Worm (Caenorhabditis elegans) whole organism, L3 larva: ENCODE data around the gene T12G3.4.

ENCODE experiments used
- R02D3.7 ChIP-seq: fragments of 150-350 bp; optimal IDR thresholded peaks from 2 replicates; lab custom pipeline; 2014; ENCODE audit warnings: missing biosample characterization, missing genetic modification characterization
- ZK546.5 ChIP-seq: sonication (generic microtip); optimal IDR thresholded peaks from 2 replicates; lab custom pipeline; 2017; ENCODE audit warnings: missing biosample characterization, missing genetic modification characterization
- aly-2 ChIP-seq: fragments of 150-350 bp; optimal IDR thresholded peaks from 2 replicates; lab custom pipeline; 2014; ENCODE audit warnings: missing biosample characterization, missing genetic modification characterization
- daf-12 ChIP-seq: fragments of 150-350 bp; optimal IDR thresholded peaks from 2 replicates; lab custom pipeline; 2014; ENCODE audit warnings: missing biosample characterization, missing genetic modification reagents, missing genetic modification characterization
- elt-1 ChIP-seq: fragments of 150-350 bp; optimal IDR thresholded peaks from 2 replicates; lab custom pipeline; 2014; ENCODE audit warnings: missing biosample characterization, missing genetic modification characterization
- eor-1 ChIP-seq, 2 experiments: fragments of 150-350 bp; optimal IDR thresholded peaks; 2 replicates each; lab custom pipeline; 2014 to 2018; ENCODE audit warnings: missing biosample characterization in 2 of 2, missing genetic modification characterization in 2 of 2
- fkh-2 ChIP-seq: fragments of 150-350 bp; optimal IDR thresholded peaks from 2 replicates; lab custom pipeline; 2014; ENCODE audit warnings: missing biosample characterization, missing genetic modification reagents, missing genetic modification characterization
- fos-1 ChIP-seq: fragments of 150-350 bp; optimal IDR thresholded peaks from 2 replicates; lab custom pipeline; 2014; ENCODE audit warnings: missing biosample characterization, missing genetic modification characterization
- hmg-11 ChIP-seq: sonication (generic microtip); optimal IDR thresholded peaks from 2 replicates; lab custom pipeline; 2016; ENCODE audit warnings: missing genetic modification characterization, missing compliant biosample characterization
- jun-1 ChIP-seq: fragments of 150-350 bp; optimal IDR thresholded peaks from 2 replicates; lab custom pipeline; 2014; ENCODE audit warnings: missing biosample characterization, missing genetic modification reagents, missing genetic modification characterization
- lin-39 ChIP-seq: fragments of 150-350 bp; optimal IDR thresholded peaks from 2 replicates; lab custom pipeline; 2018; ENCODE audit warnings: missing biosample characterization, missing genetic modification reagents, missing genetic modification characterization
- nfya-1 ChIP-seq: sonication (generic microtip); optimal IDR thresholded peaks from 2 replicates; lab custom pipeline; 2017; ENCODE audit warnings: missing genetic modification characterization, mild to moderate bottlenecking, missing compliant biosample characterization, antibody characterized with exemption, moderate library complexity; ENCODE audit not compliant: insufficient read depth
- nhr-11 ChIP-seq: fragments of 150-350 bp; optimal IDR thresholded peaks from 2 replicates; lab custom pipeline; 2014; ENCODE audit warnings: missing biosample characterization, missing genetic modification characterization
- nhr-23 ChIP-seq: fragments of 150-350 bp; optimal IDR thresholded peaks from 2 replicates; lab custom pipeline; 2014; ENCODE audit warnings: missing biosample characterization, missing genetic modification reagents, missing genetic modification characterization
- nhr-237 ChIP-seq: fragments of 150-350 bp; optimal IDR thresholded peaks from 2 replicates; lab custom pipeline; 2014; ENCODE audit warnings: missing biosample characterization, missing genetic modification characterization
- nhr-25 ChIP-seq: sonication (generic microtip); optimal IDR thresholded peaks from 2 replicates; lab custom pipeline; 2017; ENCODE audit warnings: missing biosample characterization, missing genetic modification characterization
- nhr-67 ChIP-seq: fragments of 150-350 bp; optimal IDR thresholded peaks from 2 replicates; lab custom pipeline; 2014; ENCODE audit warnings: missing biosample characterization, missing genetic modification characterization
- nhr-76 ChIP-seq: fragments of 150-350 bp; sonication (generic microtip); optimal IDR thresholded peaks from 5 replicates; lab custom pipeline; 2014; ENCODE audit warnings: missing biosample characterization, missing genetic modification characterization
- pha-4 ChIP-seq: fragments of 150-350 bp; optimal IDR thresholded peaks from 2 replicates; lab custom pipeline; 2014; ENCODE audit warnings: missing biosample characterization, missing genetic modification reagents, missing genetic modification characterization
- sea-2 ChIP-seq: fragments of 150-350 bp; sonication (generic microtip); optimal IDR thresholded peaks from 4 replicates; lab custom pipeline; 2014; ENCODE audit warnings: missing biosample characterization, missing genetic modification reagents, missing genetic modification characterization
- skn-1 ChIP-seq: fragments of 150-350 bp; optimal IDR thresholded peaks from 2 replicates; lab custom pipeline; 2014; ENCODE audit warnings: missing biosample characterization, missing genetic modification characterization
- snpc-4 ChIP-seq: fragments of 150-350 bp; optimal IDR thresholded peaks from 2 replicates; lab custom pipeline; 2014; ENCODE audit warnings: missing biosample characterization, missing genetic modification characterization
- tbx-2 ChIP-seq: sonication (generic microtip); optimal IDR thresholded peaks from 2 replicates; lab custom pipeline; 2016; ENCODE audit warnings: mild to moderate bottlenecking, missing genetic modification characterization, missing compliant biosample characterization
- unc-62 ChIP-seq: fragments of 150-350 bp; sonication (generic microtip); optimal IDR thresholded peaks from 4 replicates; lab custom pipeline; 2014; ENCODE audit warnings: missing biosample characterization, missing genetic modification reagents, missing genetic modification characterization
- ztf-11 ChIP-seq: fragments of 150-350 bp; optimal IDR thresholded peaks from 2 replicates; lab custom pipeline; 2014; ENCODE audit warnings: missing biosample characterization, missing genetic modification characterization
- ztf-4 ChIP-seq: fragments of 150-350 bp; optimal IDR thresholded peaks from 2 replicates; lab custom pipeline; 2014; ENCODE audit warnings: missing biosample characterization, missing genetic modification characterization

T12G3.4 gene

DNA sequence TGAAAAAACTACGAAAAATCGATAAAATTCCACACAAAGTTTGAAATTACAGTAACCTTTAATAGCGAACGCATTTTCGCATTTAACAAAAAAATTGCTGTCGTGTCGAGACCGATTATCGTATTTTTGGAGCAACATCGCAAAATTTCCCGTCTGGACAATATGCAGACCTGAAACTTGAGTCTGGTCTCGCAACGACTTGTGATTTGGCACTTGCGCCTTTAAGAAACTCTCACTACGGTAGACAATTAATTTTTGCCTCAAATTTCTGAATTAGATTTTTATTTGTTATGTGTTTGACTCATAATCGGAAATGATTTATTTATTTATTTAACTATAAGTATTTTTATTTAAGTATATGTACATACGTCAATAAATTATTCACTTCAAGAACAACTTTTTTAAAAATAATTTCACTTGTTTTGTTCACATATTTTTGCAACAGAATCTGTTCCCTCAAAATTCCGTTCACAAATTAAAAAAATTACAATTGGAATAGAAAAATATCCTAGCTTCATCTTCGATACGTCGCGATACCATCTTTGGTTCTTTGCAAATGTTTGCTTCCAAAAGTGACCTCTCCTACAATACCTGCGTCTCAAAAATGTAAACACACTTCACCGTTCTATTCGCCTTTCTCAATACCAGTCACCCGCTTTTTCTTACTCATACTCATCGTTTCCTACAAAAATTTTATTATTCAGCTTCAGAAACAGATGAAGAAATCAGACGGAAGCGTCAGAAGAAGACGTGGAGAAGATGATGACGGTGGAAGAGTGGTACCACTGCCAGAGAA is at the start of gene T12G3.4:
Gene T12G3.4, plus strand, starts transcription at position 705 of the 796 bp plus-strand sequence.
- TF ChIP-seq lin-39 (tag; lab: Kevin White, UChicago) (no peak), pha-4 (tag; lab: Kevin White, UChicago) (peak; percentile 90)
- TF ChIP-seq, all 47 proteins: peak for 1

DNA sequence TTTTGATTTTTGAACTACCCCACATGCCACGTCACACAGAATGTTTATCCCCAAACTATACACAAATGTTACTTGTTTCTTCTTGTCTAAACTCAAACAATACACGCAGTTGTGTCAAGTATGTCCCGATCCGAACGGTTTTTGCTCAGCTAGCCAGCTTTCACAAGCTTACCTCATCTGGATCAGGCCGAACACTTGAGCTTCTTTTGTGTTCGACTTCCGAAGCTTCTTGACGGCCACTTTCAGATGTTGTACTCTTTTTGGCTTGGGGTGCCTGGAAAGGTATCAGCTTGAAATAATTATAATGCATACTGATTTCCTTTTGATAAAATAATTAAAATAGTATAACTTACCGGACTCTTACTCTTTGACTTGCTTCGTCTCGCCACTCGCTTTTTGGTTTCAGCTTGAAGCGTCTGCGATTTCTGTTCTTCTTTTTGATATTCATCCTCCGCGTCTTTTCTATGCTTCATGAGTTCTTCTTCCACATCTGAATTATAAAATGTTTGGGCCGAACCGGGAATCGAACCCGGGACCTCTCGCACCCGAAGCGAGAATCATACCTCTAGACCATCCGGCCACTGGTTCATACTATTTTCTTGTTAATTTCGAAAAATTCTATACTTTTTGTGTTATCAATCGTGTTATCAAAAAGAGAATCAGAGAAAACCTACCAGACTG is 42.8 kb upstream of the T12G3.4 start:
- no peak for TF ChIP-seq nhr-67 (tag; lab: Kevin White, UChicago)

DNA sequence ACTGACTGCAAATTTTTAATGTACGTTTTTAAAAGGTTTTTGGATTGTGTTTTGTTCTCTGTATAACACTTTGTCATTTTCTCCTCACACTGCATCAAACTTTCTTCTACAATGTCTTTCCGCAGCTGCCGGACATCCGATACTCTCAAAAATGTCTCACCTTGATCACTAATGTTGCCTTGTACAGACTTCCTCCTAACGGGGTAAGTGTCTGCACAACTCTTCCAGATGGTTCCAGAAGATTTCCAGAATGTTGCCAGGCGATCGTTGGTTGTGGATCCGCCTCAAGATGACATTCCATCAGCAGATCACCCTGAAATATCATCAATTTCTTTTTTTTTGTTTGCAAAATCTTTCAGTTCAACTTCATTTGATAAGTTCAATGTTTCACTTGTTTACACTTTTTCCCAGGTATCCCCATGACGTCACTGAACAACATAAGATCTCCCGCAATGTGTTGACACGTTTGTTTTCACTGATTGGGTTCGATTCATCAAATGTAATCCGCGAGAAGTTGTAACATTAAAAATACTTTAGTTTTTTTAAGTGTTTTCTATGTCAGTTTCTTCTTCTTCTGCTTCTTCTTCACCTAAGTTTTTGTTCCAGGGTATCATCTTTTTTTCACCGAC is 38.9 kb upstream of the T12G3.4 start:
- no peak for TF ChIP-seq elt-1 (tag; lab: Kevin White, UChicago)
- no peak for TF ChIP-seq ZK546.5
- TF ChIP-seq nhr-11 (tag; lab: Kevin White, UChicago): no peak
- TF ChIP-seq nhr-67 (tag; lab: Kevin White, UChicago): no peak
- no peak for TF ChIP-seq nhr-76 (tag; lab: Kevin White, UChicago)
- no peak for TF ChIP-seq ztf-11 (tag; lab: Kevin White, UChicago)
- TF ChIP-seq ztf-4 (tag; lab: Kevin White, UChicago): no peak
- TF ChIP-seq nhr-23 (tag; lab: Kevin White, UChicago): no peak
- no peak for TF ChIP-seq skn-1 (tag; lab: Kevin White, UChicago)
- TF ChIP-seq aly-2 (tag; lab: Kevin White, UChicago): no peak
- no peak for TF ChIP-seq fkh-2
- no peak for TF ChIP-seq hmg-11 (tag; lab: Kevin White, UChicago)
- no peak for TF ChIP-seq tbx-2 (tag; lab: Kevin White, UChicago)
- no peak for TF ChIP-seq nhr-25
- TF ChIP-seq unc-62: no peak
- no peak for TF ChIP-seq nhr-237 (tag; lab: Kevin White, UChicago)
- TF ChIP-seq, all 47 proteins: peak for 0

DNA sequence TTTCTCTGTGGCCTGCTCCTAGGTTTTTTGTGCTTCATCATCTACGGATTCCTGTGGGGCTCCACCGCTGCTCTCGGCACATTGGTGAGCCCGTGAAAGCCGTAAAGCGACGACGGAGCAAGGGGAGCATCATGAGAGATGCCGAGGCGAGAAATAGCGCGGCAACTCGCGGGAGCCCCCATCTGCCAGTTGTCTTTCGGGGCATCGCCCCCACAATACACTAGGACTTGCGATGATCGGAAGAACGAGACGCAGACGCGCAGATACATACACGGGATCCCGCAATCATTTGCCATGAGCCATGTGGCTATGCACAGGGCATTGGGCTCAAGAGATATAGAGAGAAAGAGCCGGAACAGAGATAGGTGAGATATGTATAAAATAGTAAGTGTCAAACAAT is 37.7 kb upstream of the T12G3.4 start:
- TF ChIP-seq nhr-11 (tag; lab: Kevin White, UChicago) (no peak), nfya-1 (tag; lab: Kevin White, UChicago) (peak; percentile 23)

DNA sequence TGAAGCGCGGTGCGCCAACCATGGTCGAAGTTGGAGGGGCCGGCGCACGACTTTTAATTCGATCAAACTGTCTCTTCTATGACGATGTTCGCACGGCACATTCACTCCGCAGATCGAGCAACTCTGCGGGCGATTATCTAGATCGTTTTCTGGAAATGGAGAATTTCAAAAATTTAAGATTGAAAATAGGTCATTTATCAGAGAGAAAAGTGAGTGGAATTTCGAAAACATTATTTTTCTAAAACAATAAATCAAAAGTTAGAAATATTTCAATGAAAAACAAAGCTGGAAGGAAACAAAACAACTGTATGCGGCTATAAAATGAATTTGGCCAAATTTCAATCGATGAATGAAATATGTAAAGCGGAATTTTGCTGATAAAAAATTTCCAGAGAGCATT is 37.2 kb upstream of the T12G3.4 start, which contains the start of the genes ZK617.26 and unc-22:
Gene ZK617.26, minus strand, starts transcription at position 101 of the 400 bp plus-strand sequence.
Gene unc-22, minus strand, starts transcription at position 149 of the 400 bp plus-strand sequence.
- TF ChIP-seq sea-2 (GFP tag; lab: Kevin White, UChicago) (no peak), fkh-2 (no peak)
- TF ChIP-seq, all 47 proteins: peak for 0

DNA sequence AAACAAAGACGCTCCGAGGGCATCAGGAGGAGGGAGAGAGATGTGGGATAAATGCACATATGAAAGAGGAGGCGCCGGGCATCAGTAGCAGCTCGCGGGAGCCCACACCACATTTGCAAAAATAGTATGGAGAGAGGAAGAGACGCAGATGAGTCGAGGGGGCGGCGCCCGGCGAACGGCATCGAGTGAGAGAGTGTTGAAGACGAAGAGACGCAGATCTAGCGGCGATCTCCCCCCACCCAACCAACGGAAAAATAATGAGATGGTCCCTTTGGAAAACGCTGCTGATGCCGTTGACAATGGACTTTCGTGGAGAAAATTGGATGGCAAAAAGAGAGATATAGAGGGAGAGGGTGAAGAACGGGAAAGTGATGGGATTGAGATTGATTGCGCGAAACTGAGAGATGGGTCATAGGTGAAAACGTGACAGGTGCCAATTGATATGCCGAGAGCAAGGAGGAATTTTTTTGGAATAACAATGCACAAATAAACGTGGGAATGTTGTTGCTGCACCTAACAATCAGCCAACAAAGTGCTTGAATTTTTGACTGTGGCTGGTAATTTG is 35.5 kb upstream of the T12G3.4 start:
- TF ChIP-seq snpc-4 (no peak), unc-62 (peak; percentile 61), nfya-1 (tag; lab: Kevin White, UChicago) (peak; percentile 44), nhr-23 (tag; lab: Kevin White, UChicago) (no peak), jun-1 (tag; lab: Kevin White, UChicago) (no peak), eor-1 (tag; optimal IDR thresholded peaks at IDR 0.05; lab: Kevin White, UChicago) (no peak), nhr-11 (tag; lab: Kevin White, UChicago) (peak; percentile 9), daf-12 (tag; lab: Kevin White, UChicago) (no peak), lin-39 (tag; lab: Kevin White, UChicago) (peak; percentile 65), ZK546.5 (no peak), fos-1 (tag; lab: Kevin White, UChicago) (no peak), nhr-76 (tag; lab: Kevin White, UChicago) (no peak), R02D3.7 (tag; lab: Kevin White, UChicago) (no peak)
- TF ChIP-seq, all 47 proteins: peak for 4
